Worm (Caenorhabditis elegans) whole organism, L2 larva: ENCODE measurements around the gene T01G5.6.
"Not testable (repeated sequence)": the region's sequence is repeated elsewhere in the genome, so short reads cannot be mapped to it uniquely, and the experiment has no call there.

Source experiments
- C34F6.9 ChIP-seq: fragments of 150-350 bp; optimal IDR thresholded peaks from 2 replicates; lab custom pipeline; 2014; ENCODE audit warnings: missing biosample characterization, missing genetic modification characterization
- F13H6.1 ChIP-seq: sonication (generic microtip); optimal IDR thresholded peaks from 2 replicates; lab custom pipeline; 2016; ENCODE audit warnings: missing genetic modification characterization, missing compliant biosample characterization
- R02D3.7 ChIP-seq: fragments of 150-350 bp; optimal IDR thresholded peaks from 2 replicates; lab custom pipeline; 2014; ENCODE audit warnings: missing biosample characterization, missing genetic modification characterization
- Y55F3AM.14 ChIP-seq: fragments of 200-800 bp; sonication (Bioruptor generic); optimal IDR thresholded peaks from 2 replicates; lab custom pipeline; 2018; ENCODE audit warnings: mild to moderate bottlenecking, missing genetic modification characterization, missing compliant biosample characterization
- ZK546.5 ChIP-seq: sonication (generic microtip); optimal IDR thresholded peaks from 2 replicates; lab custom pipeline; 2017; ENCODE audit warnings: missing biosample characterization, missing genetic modification characterization
- ama-1 ChIP-seq: fragments of 150-350 bp; optimal IDR thresholded peaks from 2 replicates; lab custom pipeline; 2018; ENCODE audit warnings: inconsistent platforms
- blmp-1 ChIP-seq: sonication (generic microtip); optimal IDR thresholded peaks from 2 replicates; lab custom pipeline; 2017; ENCODE audit warnings: missing genetic modification characterization, mild to moderate bottlenecking, missing compliant biosample characterization, antibody characterized with exemption, moderate library complexity; ENCODE audit not compliant: insufficient read depth
- ceh-82 ChIP-seq: fragments of 150-350 bp; optimal IDR thresholded peaks from 2 replicates; lab custom pipeline; 2014; ENCODE audit warnings: missing biosample characterization, missing genetic modification characterization
- crh-2 ChIP-seq: sonication (generic microtip); optimal IDR thresholded peaks from 2 replicates; lab custom pipeline; 2017; ENCODE audit warnings: missing biosample characterization, missing genetic modification characterization
- egl-27 ChIP-seq: sonication (generic microtip); optimal IDR thresholded peaks from 3 replicates; lab custom pipeline; 2017; ENCODE audit warnings: missing biosample characterization, missing genetic modification reagents, missing genetic modification characterization
- elt-1 ChIP-seq: fragments of 150-350 bp; optimal IDR thresholded peaks from 2 replicates; lab custom pipeline; 2014; ENCODE audit warnings: missing biosample characterization, missing genetic modification characterization
- elt-3 ChIP-seq: sonication (generic microtip); optimal IDR thresholded peaks from 2 replicates; lab custom pipeline; 2017; ENCODE audit warnings: missing biosample characterization, missing genetic modification characterization
- fos-1 ChIP-seq: fragments of 150-350 bp; optimal IDR thresholded peaks from 2 replicates; lab custom pipeline; 2014; ENCODE audit warnings: missing biosample characterization, missing genetic modification characterization
- lin-11 ChIP-seq: fragments of 150-350 bp; sonication (generic microtip); optimal IDR thresholded peaks from 2 replicates; lab custom pipeline; 2014; ENCODE audit warnings: missing biosample characterization, missing genetic modification characterization, inconsistent platforms, mixed read lengths
- lin-39 ChIP-seq: fragments of 150-350 bp; optimal IDR thresholded peaks from 2 replicates; lab custom pipeline; 2014; ENCODE audit warnings: missing biosample characterization, missing genetic modification reagents, missing genetic modification characterization
- mbf-1 ChIP-seq: sonication (generic microtip); optimal IDR thresholded peaks from 2 replicates; lab custom pipeline; 2017; ENCODE audit warnings: missing biosample characterization, missing genetic modification characterization
- mdl-1 ChIP-seq, 2 experiments: fragments of 150-350 bp in 1 of 2; sonication (generic microtip) in 1 of 2; optimal IDR thresholded peaks; 2 replicates each; lab custom pipeline; 2017; ENCODE audit warnings: missing biosample characterization in 2 of 2, missing genetic modification characterization in 2 of 2
- nhr-11 ChIP-seq: fragments of 150-350 bp; optimal IDR thresholded peaks from 2 replicates; lab custom pipeline; 2014; ENCODE audit warnings: missing biosample characterization, missing genetic modification characterization
- nhr-12 ChIP-seq: fragments of 150-350 bp; optimal IDR thresholded peaks from 2 replicates; lab custom pipeline; 2014; ENCODE audit warnings: missing biosample characterization, missing genetic modification characterization
- nhr-129 ChIP-seq: fragments of 150-350 bp; optimal IDR thresholded peaks from 2 replicates; lab custom pipeline; 2014; ENCODE audit warnings: missing biosample characterization, missing genetic modification characterization
- nhr-21 ChIP-seq: fragments of 150-350 bp; optimal IDR thresholded peaks from 2 replicates; lab custom pipeline; 2014; ENCODE audit warnings: missing biosample characterization, missing genetic modification characterization
- nhr-23 ChIP-seq: fragments of 150-350 bp; optimal IDR thresholded peaks from 2 replicates; lab custom pipeline; 2014; ENCODE audit warnings: missing biosample characterization, missing genetic modification reagents, missing genetic modification characterization
- nhr-237 ChIP-seq: fragments of 150-350 bp; optimal IDR thresholded peaks from 2 replicates; lab custom pipeline; 2014; ENCODE audit warnings: missing biosample characterization, missing genetic modification characterization
- nhr-25 ChIP-seq: fragments of 150-350 bp; sonication (generic microtip); optimal IDR thresholded peaks from 3 replicates; lab custom pipeline; 2014; ENCODE audit warnings: missing biosample characterization, missing genetic modification characterization
- nhr-77 ChIP-seq: fragments of 150-350 bp; optimal IDR thresholded peaks from 2 replicates; lab custom pipeline; 2014; ENCODE audit warnings: missing biosample characterization, missing genetic modification characterization
- peb-1 ChIP-seq: fragments of 150-350 bp; optimal IDR thresholded peaks from 2 replicates; lab custom pipeline; 2014; ENCODE audit warnings: missing biosample characterization, missing genetic modification characterization
- sem-4 ChIP-seq: fragments of 150-350 bp; optimal IDR thresholded peaks from 2 replicates; lab custom pipeline; 2014; ENCODE audit warnings: missing biosample characterization, missing genetic modification reagents, missing genetic modification characterization
- skn-1 ChIP-seq: sonication (generic microtip); optimal IDR thresholded peaks from 2 replicates; lab custom pipeline; 2017; ENCODE audit warnings: missing biosample characterization, missing genetic modification characterization
- sma-3 ChIP-seq: sonication (generic microtip); optimal IDR thresholded peaks from 2 replicates; lab custom pipeline; 2016; ENCODE audit warnings: missing genetic modification reagents, missing genetic modification characterization, missing compliant biosample characterization
- sma-9 ChIP-seq, 2 experiments: fragments of 150-350 bp in 1 of 2; sonication (generic microtip) in 1 of 2; optimal IDR thresholded peaks; 2 replicates each; lab custom pipeline; 2014 to 2016; ENCODE audit warnings: missing genetic modification characterization in 2 of 2, mild to moderate bottlenecking in 1 of 2, missing biosample characterization in 1 of 2, missing compliant biosample characterization in 1 of 2, missing genetic modification reagents in 1 of 2, moderate library complexity in 1 of 2
- snpc-4 ChIP-seq: fragments of 150-350 bp; optimal IDR thresholded peaks from 2 replicates; lab custom pipeline; 2014; ENCODE audit warnings: missing biosample characterization, missing genetic modification characterization
- unc-39 ChIP-seq: fragments of 150-350 bp; optimal IDR thresholded peaks from 2 replicates; lab custom pipeline; 2014; ENCODE audit warnings: missing biosample characterization, missing genetic modification characterization
- unc-62 ChIP-seq: fragments of 150-350 bp; optimal IDR thresholded peaks from 2 replicates; lab custom pipeline; 2014; ENCODE audit warnings: missing biosample characterization, missing genetic modification reagents, missing genetic modification characterization
- ztf-11 ChIP-seq: sonication (generic microtip); optimal IDR thresholded peaks from 2 replicates; lab custom pipeline; 2017; ENCODE audit warnings: missing biosample characterization, missing genetic modification characterization
- ztf-4 ChIP-seq: fragments of 150-350 bp; optimal IDR thresholded peaks from 2 replicates; lab custom pipeline; 2014; ENCODE audit warnings: missing biosample characterization, missing genetic modification characterization

Gene T01G5.6

DNA sequence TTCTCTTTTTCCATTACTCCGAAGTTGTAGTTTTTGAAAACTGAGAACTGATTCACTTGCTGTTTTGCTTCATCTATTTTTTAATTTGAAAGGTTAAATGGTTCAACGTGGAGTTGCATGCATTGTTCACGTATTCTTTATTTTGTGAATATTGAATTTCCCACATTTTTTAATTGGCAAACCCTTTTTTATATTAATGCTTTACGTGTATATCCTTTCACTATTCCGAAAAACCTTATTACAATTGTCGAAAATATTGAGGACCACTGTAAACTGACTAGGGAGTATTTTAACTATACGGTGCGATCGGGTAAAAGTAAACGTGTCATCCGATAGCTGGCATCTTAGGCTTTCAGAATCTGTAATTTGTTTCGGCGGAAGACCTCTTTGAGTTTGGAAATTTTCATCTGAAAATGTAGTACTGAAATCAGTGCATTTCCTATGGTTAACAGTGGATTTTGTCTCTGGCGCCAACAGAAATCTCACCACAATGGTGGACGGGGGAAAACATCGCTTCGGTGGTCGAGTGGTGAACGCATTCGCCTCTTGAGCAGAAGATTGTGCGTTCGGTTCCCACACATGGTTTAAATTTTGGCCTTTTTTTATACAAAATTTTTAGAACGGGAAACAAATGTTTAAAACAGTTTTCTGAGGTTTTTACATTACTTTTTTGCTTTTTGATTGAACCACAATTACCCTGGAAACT, 7.8 kb downstream of the T01G5.6 start, which contains the start of gene C01G10.14:
Gene C01G10.14, minus strand, starts transcription at position 51 of the 706 bp plus-strand sequence.
- not testable (repeated sequence) for TF ChIP-seq ztf-4 (tag; lab: Kevin White, UChicago); unc-62 (GFP tag; lab: Kevin White, UChicago); crh-2

ce11 chrV:15099447-15099846, 14.4 kb downstream of the T01G5.6 start, which contains the start of gene C01G10.1:
TSS of gene C01G10.1 (plus strand) at chrV:15099747.
- TF ChIP-seq nhr-237 (tag; lab: Kevin White, UChicago) (no peak), nhr-129 (no peak), mdl-1 (tag; optimal IDR thresholded peaks at IDR 0.05; lab: Kevin White, UChicago) (no peak), F13H6.1 (tag; lab: Kevin White, UChicago) (no peak), snpc-4 (tag; lab: Kevin White, UChicago) (no peak), unc-62 (GFP tag; lab: Kevin White, UChicago) (no peak), ztf-4 (tag; lab: Kevin White, UChicago) (no peak), fos-1 (tag; lab: Kevin White, UChicago) (no peak), nhr-21 (no peak), elt-1 (tag; lab: Kevin White, UChicago) (no peak), nhr-23 (tag; lab: Kevin White, UChicago) (no peak), skn-1 (tag; lab: Kevin White, UChicago) (no peak), ZK546.5 (tag; lab: Kevin White, UChicago) (no peak), elt-3 (tag; lab: Kevin White, UChicago) (no peak), blmp-1 (tag; lab: Kevin White, UChicago) (no peak), sma-3 (GFP tag; lab: Kevin White, UChicago) (no peak), ceh-82 (tag; lab: Kevin White, UChicago) (no peak), Y55F3AM.14 (GFP tag; lab: Kevin White, UChicago) (no peak), peb-1 (tag; lab: Kevin White, UChicago) (no peak), sma-9 (GFP tag; optimal IDR thresholded peaks at IDR 0.05; lab: Kevin White, UChicago) (no peak), sma-9 (tag; optimal IDR thresholded peaks at IDR 0.05; lab: Kevin White, UChicago) (no peak)

DNA sequence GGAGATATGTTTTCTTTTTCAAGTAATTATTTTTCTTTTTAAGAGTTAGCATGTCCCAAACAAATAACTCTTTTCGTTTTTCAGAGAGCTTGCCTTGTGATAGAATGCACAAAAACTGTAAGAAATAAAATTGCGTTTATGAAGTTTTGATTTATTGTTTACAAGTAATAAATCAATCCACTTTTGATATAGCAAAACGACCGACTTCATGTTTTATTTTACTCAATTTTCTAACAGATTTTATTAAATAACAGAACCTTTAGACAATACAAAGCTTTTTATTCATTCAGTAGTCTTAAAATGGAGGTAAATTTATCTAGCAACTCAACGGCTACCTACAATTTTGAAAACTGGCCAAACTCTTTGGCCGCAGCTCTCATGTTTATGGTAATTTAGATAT, 19.1 kb downstream of the T01G5.6 start, which contains the start of gene srx-78:
Gene srx-78, plus strand, starts transcription at position 301 of the 400 bp plus-strand sequence.
- TF ChIP-seq crh-2 (no peak), nhr-77 (no peak), ama-1 (no peak), C34F6.9 (tag; lab: Kevin White, UChicago) (no peak), nhr-12 (tag; lab: Kevin White, UChicago) (no peak), sma-9 (GFP tag; optimal IDR thresholded peaks at IDR 0.05; lab: Kevin White, UChicago) (no peak), sma-9 (tag; optimal IDR thresholded peaks at IDR 0.05; lab: Kevin White, UChicago) (no peak), elt-1 (tag; lab: Kevin White, UChicago) (no peak), skn-1 (tag; lab: Kevin White, UChicago) (no peak), sem-4 (tag; lab: Kevin White, UChicago) (no peak), ztf-11 (tag; lab: Kevin White, UChicago) (no peak), unc-39 (tag; lab: Kevin White, UChicago) (no peak), nhr-25 (tag; lab: Kevin White, UChicago) (no peak), nhr-23 (tag; lab: Kevin White, UChicago) (no peak)

- TF ChIP-seq nhr-11 (tag; lab: Kevin White, UChicago) = no peak
- TF ChIP-seq nhr-129 = no peak
- TF ChIP-seq lin-11 (tag; lab: Kevin White, UChicago) = no peak
- no peak for TF ChIP-seq snpc-4 (tag; lab: Kevin White, UChicago)
- no peak for TF ChIP-seq R02D3.7 (tag; lab: Kevin White, UChicago)
- no peak for TF ChIP-seq skn-1 (tag; lab: Kevin White, UChicago)
- TF ChIP-seq nhr-237 (tag; lab: Kevin White, UChicago) = no peak
- TF ChIP-seq egl-27 (tag; lab: Kevin White, UChicago) = no peak
- no peak for TF ChIP-seq crh-2
- TF ChIP-seq mbf-1 (tag; lab: Kevin White, UChicago) = no peak
- TF ChIP-seq ztf-4 (tag; lab: Kevin White, UChicago) = no peak
- no peak for TF ChIP-seq nhr-12 (tag; lab: Kevin White, UChicago)
- TF ChIP-seq Y55F3AM.14 (GFP tag; lab: Kevin White, UChicago) = no peak
- no peak for TF ChIP-seq peb-1 (tag; lab: Kevin White, UChicago)
- no peak for TF ChIP-seq sem-4 (tag; lab: Kevin White, UChicago)
- no peak for TF ChIP-seq elt-3 (tag; lab: Kevin White, UChicago)
- no peak for TF ChIP-seq lin-39 (tag; lab: Kevin White, UChicago)
- TF ChIP-seq mdl-1 (tag; optimal IDR thresholded peaks at IDR 0.05; lab: Kevin White, UChicago) = no peak
Observed at ce11 chrV:15092666-15093065, 21.2 kb downstream of the T01G5.6 start, which contains the start of gene txt-12. TSS of gene txt-12 (plus strand) at chrV:15092966.
